Fruit fly (Drosophila melanogaster): ENCODE data around the gene CalpC.

Gene CalpC

dm6 chrX:16278783-16279182 lies 46.8 kb upstream of the CalpC start (continued):
- peak; percentile 59 for TF ChIP-seq Fer2 (tag; optimal IDR thresholded peaks at IDR 0.05)
- TF ChIP-seq CG8290 (GFP tag; optimal IDR thresholded peaks at IDR 0.05), result peak; percentile 27
- peak; percentile 63 to 79 for TF ChIP-seq CG8290 (tag; optimal IDR thresholded peaks at IDR 0.05)
- TF ChIP-seq CG9876 (GFP tag; optimal IDR thresholded peaks at IDR 0.05), result no peak
- peak; percentile 72 for TF ChIP-seq slbo (GFP tag; IDR thresholded peaks at IDR 0.05)
- peak; percentile 70 for TF ChIP-seq gsb (GFP tag; IDR thresholded peaks at IDR 0.05)
- peak; percentile 20 for TF ChIP-seq lilli (GFP tag; optimal IDR thresholded peaks at IDR 0.05)
- peak; percentile 76 for TF ChIP-seq CG7372 (GFP tag; IDR thresholded peaks at IDR 0.05)
- TF ChIP-seq Chrac-16 (GFP tag; optimal IDR thresholded peaks at IDR 0.05), result peak; percentile 42
- TF ChIP-seq CG9817 (tag; optimal IDR thresholded peaks at IDR 0.05), result peak; percentile 83
- peak; percentile 69 for TF ChIP-seq peb (GFP tag; IDR thresholded peaks at IDR 0.05)
- TF ChIP-seq CG7786 (GFP tag; optimal IDR thresholded peaks at IDR 0.05), result peak; percentile 61
- TF ChIP-seq scrt (GFP tag; optimal IDR thresholded peaks at IDR 0.05), result peak; percentile 77
- TF ChIP-seq CG31441 (GFP tag; IDR thresholded peaks at IDR 0.05), result peak; percentile 60
- TF ChIP-seq tna (GFP tag; IDR thresholded peaks at IDR 0.05; ENCODE audit: partially characterized antibody), result no peak
- peak; percentile 64 for TF ChIP-seq Hsf (GFP tag; optimal IDR thresholded peaks at IDR 0.05)
- no peak for TF ChIP-seq fu2 (GFP tag; optimal IDR thresholded peaks at IDR 0.05)
- TF ChIP-seq CG15514 (GFP tag; optimal IDR thresholded peaks at IDR 0.05), result peak; percentile 64
- TF ChIP-seq CG8478 (optimal IDR thresholded peaks at IDR 0.05), result no peak
- TF ChIP-seq Dek (tag; optimal IDR thresholded peaks at IDR 0.05), result peak; percentile 61
- TF ChIP-seq so (GFP tag; IDR thresholded peaks at IDR 0.05), result peak; percentile 88
- peak; percentile 79 for TF ChIP-seq HmgZ (tag; optimal IDR thresholded peaks at IDR 0.05)
- TF ChIP-seq CG2678 (tag; optimal IDR thresholded peaks at IDR 0.05), result peak; percentile 89
- peak; percentile 85 for TF ChIP-seq phol (tag; optimal IDR thresholded peaks at IDR 0.05)
- TF ChIP-seq CG3065 (GFP tag; optimal IDR thresholded peaks at IDR 0.05), result no peak
- TF ChIP-seq Hr3 (GFP tag; optimal IDR thresholded peaks at IDR 0.05), result peak; percentile 5
- TF ChIP-seq ftz-f1 (GFP tag; optimal IDR thresholded peaks at IDR 0.05), result no peak
- peak; percentile 75 for TF ChIP-seq nmo (GFP tag; optimal IDR thresholded peaks at IDR 0.05)
- TF ChIP-seq CG15479 (GFP tag; optimal IDR thresholded peaks at IDR 0.05), result no peak
- peak; percentile 91 for TF ChIP-seq CG10979 (tag; optimal IDR thresholded peaks at IDR 0.05)
- peak in 1 of 2 experiments; percentile 92 for TF ChIP-seq eve (GFP tag; optimal IDR thresholded peaks at IDR 0.05)
- TF ChIP-seq ewg (GFP tag; optimal IDR thresholded peaks at IDR 0.05), result peak; percentile 73
- TF ChIP-seq D (optimal IDR thresholded peaks at IDR 0.05), result no peak
- peak; percentile 87 for TF ChIP-seq D (GFP tag; optimal IDR thresholded peaks at IDR 0.05)
- peak; percentile 83 for TF ChIP-seq CG13296 (GFP tag; optimal IDR thresholded peaks at IDR 0.05)
- peak; percentile 87 for TF ChIP-seq CG12299 (tag; optimal IDR thresholded peaks at IDR 0.05)
- TF ChIP-seq HLHmδ (GFP tag; optimal IDR thresholded peaks at IDR 0.05), result no peak
- TF ChIP-seq CG17186 (GFP tag; optimal IDR thresholded peaks at IDR 0.05), result peak; percentile 56
- peak; percentile 72 for TF ChIP-seq danr (GFP tag; IDR thresholded peaks at IDR 0.05)
- TF ChIP-seq Awh (GFP tag; IDR thresholded peaks at IDR 0.05), result peak; percentile 87
- TF ChIP-seq CG8388 (GFP tag; optimal IDR thresholded peaks at IDR 0.05), result peak; percentile 88
- peak; percentile 67 for TF ChIP-seq Six4 (GFP tag; optimal IDR thresholded peaks at IDR 0.05)
- no peak for TF ChIP-seq eyg (GFP tag; optimal IDR thresholded peaks at IDR 0.05)
- peak; percentile 87 for TF ChIP-seq PHDP (tag; optimal IDR thresholded peaks at IDR 0.05)
- peak; percentile 71 for TF ChIP-seq CG8281 (tag; optimal IDR thresholded peaks at IDR 0.05)
- peak; percentile 23 for TF ChIP-seq shn (GFP tag; optimal IDR thresholded peaks at IDR 0.05)
- TF ChIP-seq sr (GFP tag; IDR thresholded peaks at IDR 0.05), result peak; percentile 66
- peak; percentile 51 for TF ChIP-seq CG7987 (GFP tag; optimal IDR thresholded peaks at IDR 0.05)
- peak; percentile 66 for TF ChIP-seq CG32767 (GFP tag; IDR thresholded peaks at IDR 0.05)
- TF ChIP-seq h (optimal IDR thresholded peaks at IDR 0.05), result no peak
- TF ChIP-seq NK7.1 (GFP tag; optimal IDR thresholded peaks at IDR 0.05), result no peak
- peak; percentile 87 for TF ChIP-seq sens (GFP tag)
- TF ChIP-seq CG11504 (tag; optimal IDR thresholded peaks at IDR 0.05), result peak; percentile 82
